Worm (Caenorhabditis elegans): ENCODE results near the gene F01F1.15.

F01F1.15 gene

DNA sequence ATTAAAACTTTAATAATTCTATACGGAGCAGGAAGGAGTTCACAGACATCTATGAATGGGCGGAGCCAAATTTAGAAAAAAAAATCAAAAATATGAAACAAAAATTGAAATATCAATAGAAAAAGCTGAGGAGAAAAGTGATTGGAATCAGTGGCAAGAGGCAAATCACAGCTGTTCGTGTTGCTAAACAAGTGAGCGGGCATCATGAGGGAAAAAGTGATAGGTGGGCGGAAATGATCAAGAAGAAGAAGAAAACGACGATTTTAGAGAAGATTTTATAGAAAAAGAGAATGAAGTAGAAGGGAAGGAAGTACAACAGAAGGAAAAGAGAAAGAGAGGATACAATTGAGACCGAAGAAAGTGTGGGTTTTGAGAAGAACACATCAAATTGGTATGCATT, 29.3 kb upstream of the F01F1.15 start:
- no peak for TF ChIP-seq ceh-36 (tag; optimal IDR thresholded peaks at IDR 0.05)
- TF ChIP-seq sea-1 (GFP tag; conservative IDR thresholded peaks at IDR 0.05): no peak
- TF ChIP-seq tra-4 (tag; optimal IDR thresholded peaks at IDR 0.05): no peak
- no peak for TF ChIP-seq scrt-1 (GFP tag; IDR thresholded peaks at IDR 0.05)
- TF ChIP-seq B0310.2 (tag; optimal IDR thresholded peaks at IDR 0.05): no peak
- no peak for TF ChIP-seq hnd-1 (tag; optimal IDR thresholded peaks at IDR 0.05)
- TF ChIP-seq pes-1 (GFP tag; IDR thresholded peaks at IDR 0.05): no peak
- no peak for TF ChIP-seq tbx-11 (GFP tag; IDR thresholded peaks at IDR 0.05)
- no peak for TF ChIP-seq ets-7 (tag; optimal IDR thresholded peaks at IDR 0.05)

DNA sequence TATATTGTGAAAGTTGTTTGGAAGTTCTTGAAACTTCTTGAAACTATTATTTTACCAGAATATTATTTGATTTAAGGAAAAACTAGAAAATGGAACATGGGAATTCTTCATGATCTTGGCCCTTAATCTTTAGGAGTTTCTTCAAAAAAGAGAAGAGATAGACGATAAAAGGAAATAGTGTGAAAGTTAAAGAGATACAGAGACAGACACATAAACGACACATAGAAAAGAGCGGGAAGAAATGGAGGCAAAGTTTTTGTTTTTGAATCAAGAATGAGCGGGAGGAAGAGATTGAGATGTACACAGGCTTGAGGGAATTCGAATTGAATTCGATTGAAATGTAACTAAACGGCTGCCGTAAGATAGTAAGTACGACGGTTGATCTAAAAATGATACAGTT, 28.1 kb upstream of the F01F1.15 start:
- TF ChIP-seq tra-4 (tag; optimal IDR thresholded peaks at IDR 0.05): no peak

DNA sequence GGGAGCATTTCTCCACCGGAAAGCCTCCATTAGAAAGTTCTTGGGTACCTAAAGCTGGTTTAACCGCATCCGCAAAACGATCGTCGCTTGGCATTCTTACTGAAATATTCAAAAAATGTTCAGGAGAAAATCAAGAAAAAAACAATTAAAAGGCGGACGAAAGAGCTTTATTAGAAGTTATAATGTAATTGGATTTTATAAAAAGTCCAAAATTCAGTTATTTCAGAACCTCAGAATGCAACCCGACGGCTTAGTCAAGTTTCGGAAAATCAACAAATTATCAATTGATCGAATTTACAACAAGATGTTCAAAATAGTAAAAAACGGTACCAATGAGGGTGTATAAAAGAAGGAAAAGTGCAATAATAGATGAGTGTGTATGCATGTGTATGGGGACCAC, 26.6 kb upstream of the F01F1.15 start, which contains the start of gene pxl-1:
pxl-1 (minus strand) TSS at position 101 of the 400 bp plus-strand sequence.
- TF ChIP-seq scrt-1 (GFP tag; IDR thresholded peaks at IDR 0.05) (no peak), tra-4 (tag; optimal IDR thresholded peaks at IDR 0.05) (no peak), hmbx-1 (tag; optimal IDR thresholded peaks at IDR 0.05) (no peak), tbx-11 (GFP tag; IDR thresholded peaks at IDR 0.05) (no peak), B0310.2 (tag; optimal IDR thresholded peaks at IDR 0.05) (no peak), ets-7 (tag; optimal IDR thresholded peaks at IDR 0.05) (no peak), ceh-13 (GFP tag; optimal IDR thresholded peaks at IDR 0.05) (no peak), aly-1 (tag; optimal IDR thresholded peaks at IDR 0.05) (no peak), ceh-36 (tag; optimal IDR thresholded peaks at IDR 0.05) (no peak), hnd-1 (tag; optimal IDR thresholded peaks at IDR 0.05) (no peak), pes-1 (GFP tag; IDR thresholded peaks at IDR 0.05) (no peak), sea-1 (GFP tag; conservative IDR thresholded peaks at IDR 0.05) (no peak), ama-1 (optimal IDR thresholded peaks at IDR 0.05) (no peak), flt-1 (GFP tag; IDR thresholded peaks at IDR 0.05) (no peak), tbx-37 (GFP tag; conservative IDR thresholded peaks at IDR 0.05) (no peak)

DNA sequence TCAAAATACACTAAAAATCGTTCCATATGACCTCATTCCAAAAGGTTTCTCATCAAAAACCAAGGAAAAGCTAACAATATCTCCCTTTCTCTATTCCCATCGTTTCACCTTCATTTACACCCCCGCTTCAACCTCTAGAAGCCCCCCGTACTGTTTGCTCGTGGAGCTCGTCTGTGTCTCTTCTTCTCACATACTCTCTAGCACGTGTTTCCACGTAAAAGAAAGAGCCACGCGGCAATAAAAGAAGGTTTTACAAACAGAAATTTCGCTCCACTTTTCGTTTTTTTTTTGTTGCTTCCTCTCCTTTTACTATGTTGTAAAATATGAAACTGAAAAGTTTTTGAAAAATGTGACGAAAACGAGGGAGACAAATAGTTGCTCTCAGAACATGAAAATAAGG, 23.6 kb upstream of the F01F1.15 start:
- TF ChIP-seq F13C5.2 (tag; optimal IDR thresholded peaks at IDR 0.05): no peak
- no peak for TF ChIP-seq B0310.2 (tag; optimal IDR thresholded peaks at IDR 0.05)
- no peak for TF ChIP-seq tbx-11 (GFP tag; IDR thresholded peaks at IDR 0.05)
- no peak for TF ChIP-seq hmg-4 (GFP tag; optimal IDR thresholded peaks at IDR 0.05)

DNA sequence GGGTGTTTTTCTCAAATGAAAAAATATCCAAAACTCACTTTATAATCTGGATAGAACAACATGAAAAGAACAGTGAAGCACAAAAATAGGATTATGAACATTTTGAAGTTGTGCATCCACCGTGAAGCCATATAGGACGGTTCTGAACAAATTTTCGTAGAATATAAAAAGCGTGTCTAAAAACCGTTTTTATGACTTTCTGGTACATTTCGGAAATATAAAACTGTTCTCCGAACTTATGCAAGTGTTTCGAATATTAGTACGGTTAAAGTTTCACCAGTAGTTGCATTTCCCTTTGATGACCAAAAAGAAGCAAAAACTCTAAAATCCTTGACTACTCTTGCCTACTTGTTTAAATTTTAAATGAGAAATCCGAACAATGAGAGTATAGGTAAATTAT, 19.3 kb upstream of the F01F1.15 start, which contains the start of gene C28H8.8:
C28H8.8 (minus strand) TSS at position 101 of the 400 bp plus-strand sequence.
- TF ChIP-seq aly-1 (tag; optimal IDR thresholded peaks at IDR 0.05) (no peak), hmbx-1 (tag; optimal IDR thresholded peaks at IDR 0.05) (no peak), tbx-11 (GFP tag; IDR thresholded peaks at IDR 0.05) (no peak), tra-4 (tag; optimal IDR thresholded peaks at IDR 0.05) (no peak), flt-1 (GFP tag; IDR thresholded peaks at IDR 0.05) (no peak), F13C5.2 (tag; optimal IDR thresholded peaks at IDR 0.05) (no peak), B0310.2 (tag; optimal IDR thresholded peaks at IDR 0.05) (no peak), pes-1 (GFP tag; IDR thresholded peaks at IDR 0.05) (no peak), scrt-1 (GFP tag; IDR thresholded peaks at IDR 0.05) (no peak), hmg-4 (GFP tag; optimal IDR thresholded peaks at IDR 0.05) (no peak), tbx-37 (GFP tag; conservative IDR thresholded peaks at IDR 0.05) (no peak), hnd-1 (tag; optimal IDR thresholded peaks at IDR 0.05) (no peak), ceh-13 (GFP tag; optimal IDR thresholded peaks at IDR 0.05) (no peak), ceh-36 (tag; optimal IDR thresholded peaks at IDR 0.05) (no peak), ets-7 (tag; optimal IDR thresholded peaks at IDR 0.05) (no peak), ama-1 (optimal IDR thresholded peaks at IDR 0.05) (no peak), sea-1 (GFP tag; conservative IDR thresholded peaks at IDR 0.05) (no peak)

DNA sequence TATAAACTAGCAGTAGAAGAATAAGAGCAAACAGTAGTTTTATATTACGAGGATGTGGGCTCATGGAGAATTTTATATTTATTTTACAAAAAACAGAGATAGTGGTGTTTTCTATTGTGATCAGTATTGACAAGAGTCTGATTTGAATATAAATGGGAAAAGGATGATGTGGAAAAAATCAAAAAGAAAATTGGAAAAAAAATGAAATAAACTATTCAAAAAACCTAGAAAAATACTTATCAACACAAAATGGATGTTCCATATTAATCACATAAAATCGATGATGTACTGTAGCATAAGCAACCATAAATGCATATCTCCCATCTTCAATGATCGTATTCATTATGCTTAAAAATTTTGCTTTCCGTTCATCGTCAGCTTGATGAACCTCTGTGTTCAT, 17.6 kb upstream of the F01F1.15 start, which contains the start of gene C28H8.7:
C28H8.7 (minus strand) TSS at position 101 of the 400 bp plus-strand sequence.
- no peak for TF ChIP-seq hmbx-1 (tag; optimal IDR thresholded peaks at IDR 0.05)
- TF ChIP-seq sea-1 (GFP tag; conservative IDR thresholded peaks at IDR 0.05): no peak
- no peak for TF ChIP-seq flt-1 (GFP tag; IDR thresholded peaks at IDR 0.05)
- TF ChIP-seq B0310.2 (tag; optimal IDR thresholded peaks at IDR 0.05): no peak
- no peak for TF ChIP-seq scrt-1 (GFP tag; IDR thresholded peaks at IDR 0.05)
- TF ChIP-seq hnd-1 (tag; optimal IDR thresholded peaks at IDR 0.05): no peak
- TF ChIP-seq tbx-11 (GFP tag; IDR thresholded peaks at IDR 0.05): no peak
- TF ChIP-seq pes-1 (GFP tag; IDR thresholded peaks at IDR 0.05): no peak
- TF ChIP-seq hmg-4 (GFP tag; optimal IDR thresholded peaks at IDR 0.05): no peak
- TF ChIP-seq ets-7 (tag; optimal IDR thresholded peaks at IDR 0.05): no peak
- TF ChIP-seq tra-4 (tag; optimal IDR thresholded peaks at IDR 0.05): no peak
- no peak for TF ChIP-seq ceh-36 (tag; optimal IDR thresholded peaks at IDR 0.05)

DNA sequence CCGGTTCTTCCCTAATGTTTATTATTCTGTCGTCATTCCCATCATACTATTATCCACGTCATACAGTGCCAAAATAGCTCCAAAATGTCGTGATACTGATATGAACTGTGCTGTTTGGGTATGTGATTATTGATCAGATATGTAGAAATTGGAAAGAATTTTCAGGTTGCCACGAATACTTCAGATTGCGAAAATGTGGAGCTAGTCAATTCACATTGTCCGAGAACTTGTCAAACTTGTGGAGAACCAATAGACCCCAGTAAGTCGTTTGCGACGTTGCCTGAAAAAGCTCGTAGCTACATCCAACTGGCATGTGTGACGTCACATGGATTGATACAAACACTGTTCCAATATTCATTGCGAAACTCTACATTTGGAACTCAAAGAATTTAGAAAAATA, 15.1 kb upstream of the F01F1.15 start:
- TF ChIP-seq ama-1 (optimal IDR thresholded peaks at IDR 0.05): no peak
- no peak for TF ChIP-seq F13C5.2 (tag; optimal IDR thresholded peaks at IDR 0.05)
- TF ChIP-seq tbx-37 (GFP tag; conservative IDR thresholded peaks at IDR 0.05): no peak
- no peak for TF ChIP-seq B0310.2 (tag; optimal IDR thresholded peaks at IDR 0.05)
- TF ChIP-seq scrt-1 (GFP tag; IDR thresholded peaks at IDR 0.05): no peak
- no peak for TF ChIP-seq hmg-4 (GFP tag; optimal IDR thresholded peaks at IDR 0.05)
- TF ChIP-seq pes-1 (GFP tag; IDR thresholded peaks at IDR 0.05): no peak
- no peak for TF ChIP-seq ets-7 (tag; optimal IDR thresholded peaks at IDR 0.05)

DNA sequence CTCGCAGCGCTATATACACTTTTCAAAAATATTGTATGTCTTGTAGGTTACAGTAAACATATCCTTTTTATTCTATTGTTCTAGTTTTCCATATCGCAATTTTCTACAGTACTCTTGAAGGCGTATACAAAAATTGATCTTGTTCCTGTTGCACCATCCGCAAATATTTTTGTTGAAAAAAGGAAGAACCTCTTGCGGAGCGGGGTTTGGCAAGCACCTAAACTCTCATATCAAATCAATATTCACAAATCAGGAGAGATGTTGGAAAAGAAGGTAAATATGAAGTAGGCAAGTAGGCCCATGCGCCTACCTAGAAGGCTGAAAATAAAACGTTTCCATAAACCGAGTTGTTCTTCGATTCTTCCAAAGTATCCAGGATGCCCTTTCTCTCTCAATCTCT, 14.7 kb upstream of the F01F1.15 start, which contains the start of gene C28H8.5:
C28H8.5 (plus strand) TSS at position 301 of the 400 bp plus-strand sequence.
- no peak for TF ChIP-seq ceh-36 (tag; optimal IDR thresholded peaks at IDR 0.05)
- no peak for TF ChIP-seq ama-1 (optimal IDR thresholded peaks at IDR 0.05)
- no peak for TF ChIP-seq F13C5.2 (tag; optimal IDR thresholded peaks at IDR 0.05)
- no peak for TF ChIP-seq hnd-1 (tag; optimal IDR thresholded peaks at IDR 0.05)
- TF ChIP-seq hmbx-1 (tag; optimal IDR thresholded peaks at IDR 0.05): no peak
